Worm (Caenorhabditis elegans) whole organism, L1 larva: ENCODE results near the gene nspb-12.
A peak's percentile ranks its signal among the peaks of the same experiment; 100 is the strongest.

ENCODE experiments used
- C16A3.4 ChIP-seq: fragments of 150-350 bp; optimal IDR thresholded peaks from 2 replicates; lab custom pipeline; 2014; ENCODE audit warnings: missing biosample characterization, missing genetic modification characterization
- C34B4.2 ChIP-seq: sonication (generic microtip); optimal IDR thresholded peaks from 2 replicates; lab custom pipeline; 2017; ENCODE audit warnings: mild to moderate bottlenecking, missing genetic modification characterization, missing compliant biosample characterization
- aha-1 ChIP-seq: fragments of 150-350 bp; optimal IDR thresholded peaks from 2 replicates; lab custom pipeline; 2014; ENCODE audit warnings: missing biosample characterization, missing genetic modification characterization
- alr-1 ChIP-seq: fragments of 200-800 bp; sonication (Bioruptor generic); optimal IDR thresholded peaks from 2 replicates; lab custom pipeline; 2018; ENCODE audit warnings: borderline replicate concordance, mild to moderate bottlenecking, missing genetic modification characterization, missing compliant biosample characterization
- ama-1 ChIP-seq: fragments of 150-350 bp; optimal IDR thresholded peaks from 2 replicates; lab custom pipeline; 2014
- ceh-63 ChIP-seq: fragments of 200-800 bp; sonication (Bioruptor generic); optimal IDR thresholded peaks from 2 replicates; lab custom pipeline; 2018; ENCODE audit warnings: mild to moderate bottlenecking, missing genetic modification characterization, missing compliant biosample characterization
- ceh-8 ChIP-seq: fragments of 200-800 bp; sonication (Bioruptor generic); optimal IDR thresholded peaks from 2 replicates; lab custom pipeline; 2018; ENCODE audit warnings: mild to moderate bottlenecking, missing genetic modification characterization, moderate library complexity, missing compliant biosample characterization
- ceh-82 ChIP-seq, 3 experiments: fragments of 150-350 bp in 1 of 3; sonication (generic microtip) in 2 of 3; optimal IDR thresholded peaks; 2 replicates each; lab custom pipeline; 2014 to 2017; ENCODE audit warnings: missing biosample characterization in 3 of 3, missing genetic modification characterization in 3 of 3
- ceh-90 ChIP-seq: sonication (generic microtip); optimal IDR thresholded peaks from 2 replicates; lab custom pipeline; 2016; ENCODE audit warnings: missing genetic modification characterization, missing compliant biosample characterization
- dpl-1 ChIP-seq, 3 experiments: fragments of 150-350 bp in 2 of 3; sonication (generic microtip) in 1 of 3; optimal IDR thresholded peaks; 2 replicates each; lab custom pipeline; 2014 to 2017; ENCODE audit warnings: missing biosample characterization in 3 of 3, missing genetic modification characterization in 3 of 3, missing genetic modification reagents in 3 of 3
- dsc-1 ChIP-seq: sonication (generic microtip); optimal IDR thresholded peaks from 2 replicates; lab custom pipeline; 2016; ENCODE audit warnings: mild to moderate bottlenecking, missing genetic modification characterization, missing compliant biosample characterization
- efl-1 ChIP-seq, 4 experiments: fragments of 150-350 bp; optimal IDR thresholded peaks in 3 of 4; peaks in 1 of 4; 1 replicate in 1 of 4; 2 replicates in 3 of 4; lab custom pipeline; 2014; ENCODE audit warnings: missing biosample characterization in 2 of 4, missing genetic modification characterization in 2 of 4, missing genetic modification reagents in 2 of 4
- efl-3 ChIP-seq: fragments of 200-800 bp; sonication (Bioruptor generic); optimal IDR thresholded peaks from 2 replicates; lab custom pipeline; 2018; ENCODE audit warnings: mild to moderate bottlenecking, missing genetic modification characterization, missing compliant biosample characterization
- elt-2 ChIP-seq: sonication (generic microtip); optimal IDR thresholded peaks from 2 replicates; lab custom pipeline; 2016; ENCODE audit warnings: missing genetic modification characterization, mild to moderate bottlenecking, inconsistent platforms, missing compliant biosample characterization, missing genetic modification reagents
- elt-3 ChIP-seq, 6 experiments: fragments of 150-350 bp in 1 of 6; sonication (generic microtip); optimal IDR thresholded peaks; 2 replicates each; lab custom pipeline; 2017 to 2018; ENCODE audit warnings: missing biosample characterization in 6 of 6, missing genetic modification characterization in 6 of 6, inconsistent platforms in 1 of 6
- fkh-8 ChIP-seq: sonication (generic microtip); optimal IDR thresholded peaks from 2 replicates; lab custom pipeline; 2016; ENCODE audit warnings: mild to moderate bottlenecking, missing genetic modification characterization, missing compliant biosample characterization
- fos-1 ChIP-seq: fragments of 150-350 bp; optimal IDR thresholded peaks from 2 replicates; lab custom pipeline; 2014; ENCODE audit warnings: missing biosample characterization, missing genetic modification characterization
- grh-1 ChIP-seq: fragments of 200-800 bp; sonication (Bioruptor generic); IDR thresholded peaks from 2 replicates; pipeline ENCODE4 v1.3.6; 2022; ENCODE audit warnings: missing genetic modification reagents, missing genetic modification characterization, missing compliant biosample characterization
- isw-1 ChIP-seq: fragments of 200-800 bp; sonication (Bioruptor generic); IDR thresholded peaks from 2 replicates; pipeline ENCODE4 v1.3.6; 2022; ENCODE audit warnings: missing genetic modification characterization, missing compliant biosample characterization
- jun-1 ChIP-seq: fragments of 150-350 bp; optimal IDR thresholded peaks from 2 replicates; lab custom pipeline; 2014; ENCODE audit warnings: missing biosample characterization, missing genetic modification reagents, missing genetic modification characterization
- lin-13 ChIP-seq: fragments of 150-350 bp; optimal IDR thresholded peaks from 2 replicates; lab custom pipeline; 2014; ENCODE audit warnings: missing biosample characterization, missing genetic modification reagents, missing genetic modification characterization
- lin-14 ChIP-seq: fragments of 200-800 bp; sonication (Bioruptor generic); optimal IDR thresholded peaks from 2 replicates; lab custom pipeline; 2018; ENCODE audit warnings: mild to moderate bottlenecking, missing genetic modification characterization, moderate library complexity, missing compliant biosample characterization
- lin-35 ChIP-seq, 2 experiments: fragments of 150-350 bp; optimal IDR thresholded peaks; 2 replicates each; lab custom pipeline; 2014; ENCODE audit warnings: missing biosample characterization in 2 of 2, missing genetic modification characterization in 2 of 2, missing genetic modification reagents in 2 of 2
- lir-3 ChIP-seq: sonication (generic microtip); optimal IDR thresholded peaks from 2 replicates; lab custom pipeline; 2016; ENCODE audit warnings: mild to moderate bottlenecking, missing genetic modification characterization, moderate library complexity, missing compliant biosample characterization; ENCODE audit not compliant: poor library complexity
- lsy-2 ChIP-seq, 2 experiments: fragments of 150-350 bp; optimal IDR thresholded peaks; 2 replicates each; lab custom pipeline; 2014; ENCODE audit warnings: missing biosample characterization in 2 of 2, missing genetic modification characterization in 2 of 2
- mdl-1 ChIP-seq, 2 experiments: fragments of 150-350 bp; optimal IDR thresholded peaks; 2 replicates each; lab custom pipeline; 2014 to 2017; ENCODE audit warnings: missing biosample characterization in 2 of 2, missing genetic modification characterization in 2 of 2, inconsistent platforms in 1 of 2
- mep-1 ChIP-seq: fragments of 150-350 bp; optimal IDR thresholded peaks from 2 replicates; lab custom pipeline; 2014; ENCODE audit warnings: missing biosample characterization, missing genetic modification characterization
- nhr-11 ChIP-seq: fragments of 150-350 bp; optimal IDR thresholded peaks from 2 replicates; lab custom pipeline; 2014; ENCODE audit warnings: missing biosample characterization, missing genetic modification characterization
- nhr-12 ChIP-seq: sonication (generic microtip); optimal IDR thresholded peaks from 2 replicates; lab custom pipeline; 2017; ENCODE audit warnings: missing biosample characterization, missing genetic modification characterization
- nhr-20 ChIP-seq: sonication (generic microtip); optimal IDR thresholded peaks from 2 replicates; lab custom pipeline; 2016; ENCODE audit warnings: mild to moderate bottlenecking, missing genetic modification characterization, missing compliant biosample characterization
- nhr-47 ChIP-seq: sonication (generic microtip); optimal IDR thresholded peaks from 2 replicates; lab custom pipeline; 2016; ENCODE audit warnings: mild to moderate bottlenecking, missing genetic modification characterization, moderate library complexity, missing compliant biosample characterization
- nhr-71 ChIP-seq: sonication (generic microtip); optimal IDR thresholded peaks from 2 replicates; lab custom pipeline; 2016; ENCODE audit warnings: mild to moderate bottlenecking, missing genetic modification characterization, moderate library complexity, missing compliant biosample characterization
- nhr-76 ChIP-seq: sonication (generic microtip); optimal IDR thresholded peaks from 2 replicates; lab custom pipeline; 2017; ENCODE audit warnings: missing biosample characterization, missing genetic modification characterization
- nhr-90 ChIP-seq: sonication (generic microtip); optimal IDR thresholded peaks from 2 replicates; lab custom pipeline; 2016; ENCODE audit warnings: mild to moderate bottlenecking, missing genetic modification characterization, missing compliant biosample characterization; ENCODE audit not compliant: poor library complexity
- pag-3 ChIP-seq: sonication (generic microtip); optimal IDR thresholded peaks from 2 replicates; lab custom pipeline; 2017; ENCODE audit warnings: missing genetic modification characterization, mild to moderate bottlenecking, missing compliant biosample characterization, antibody characterized with exemption, borderline replicate concordance; ENCODE audit not compliant: insufficient read depth
- rnt-1 ChIP-seq: sonication (generic microtip); optimal IDR thresholded peaks from 2 replicates; lab custom pipeline; 2016; ENCODE audit warnings: mild to moderate bottlenecking, missing genetic modification characterization, moderate library complexity, missing compliant biosample characterization
- snpc-4 ChIP-seq: fragments of 150-350 bp; optimal IDR thresholded peaks from 2 replicates; lab custom pipeline; 2014; ENCODE audit warnings: missing biosample characterization, missing genetic modification characterization
- snu-23 ChIP-seq: sonication (generic microtip); optimal IDR thresholded peaks from 2 replicates; lab custom pipeline; 2016; ENCODE audit warnings: missing genetic modification characterization, missing compliant biosample characterization
- sox-4 ChIP-seq: sonication (generic microtip); optimal IDR thresholded peaks from 2 replicates; lab custom pipeline; 2016; ENCODE audit warnings: missing genetic modification characterization, missing compliant biosample characterization
- sptf-1 ChIP-seq: fragments of 150-350 bp; optimal IDR thresholded peaks from 2 replicates; lab custom pipeline; 2014; ENCODE audit warnings: missing biosample characterization, missing genetic modification characterization
- tbx-2 ChIP-seq: sonication (generic microtip); optimal IDR thresholded peaks from 2 replicates; lab custom pipeline; 2016; ENCODE audit warnings: missing genetic modification characterization, missing compliant biosample characterization
- tlp-1 ChIP-seq: fragments of 150-350 bp; optimal IDR thresholded peaks from 2 replicates; lab custom pipeline; 2014; ENCODE audit warnings: missing biosample characterization, missing genetic modification characterization
- unc-130 ChIP-seq: fragments of 150-350 bp; optimal IDR thresholded peaks from 2 replicates; lab custom pipeline; 2017; ENCODE audit warnings: missing biosample characterization, missing genetic modification characterization, inconsistent platforms
- unc-30 ChIP-seq: sonication (generic microtip); optimal IDR thresholded peaks from 2 replicates; lab custom pipeline; 2017; ENCODE audit warnings: missing biosample characterization, missing genetic modification characterization
- unc-62 ChIP-seq: fragments of 150-350 bp; optimal IDR thresholded peaks from 2 replicates; lab custom pipeline; 2014; ENCODE audit warnings: missing biosample characterization, missing genetic modification reagents, missing genetic modification characterization
- unc-86 ChIP-seq: sonication (generic microtip); optimal IDR thresholded peaks from 2 replicates; lab custom pipeline; 2016; ENCODE audit warnings: missing genetic modification characterization, missing compliant biosample characterization
- unc-98 ChIP-seq: fragments of 200-800 bp; sonication (Bioruptor generic); IDR thresholded peaks from 2 replicates; pipeline ENCODE4 v1.3.6; 2022; ENCODE audit warnings: missing genetic modification characterization, missing compliant biosample characterization
- vab-15 ChIP-seq: sonication (generic microtip); optimal IDR thresholded peaks from 2 replicates; lab custom pipeline; 2017; ENCODE audit warnings: missing genotype, mild to moderate bottlenecking, missing genetic modification characterization, missing compliant biosample characterization
- xbp-1 ChIP-seq: sonication (generic microtip); optimal IDR thresholded peaks from 2 replicates; lab custom pipeline; 2016; ENCODE audit warnings: missing genetic modification characterization, missing compliant biosample characterization
- zag-1 ChIP-seq: fragments of 150-350 bp; optimal IDR thresholded peaks from 2 replicates; lab custom pipeline; 2014; ENCODE audit warnings: missing biosample characterization, missing genetic modification characterization
- ztf-11 ChIP-seq, 2 experiments: sonication (generic microtip); optimal IDR thresholded peaks; 2 replicates each; lab custom pipeline; 2016 to 2017; ENCODE audit warnings: missing genetic modification characterization in 2 of 2, missing biosample characterization in 1 of 2, missing compliant biosample characterization in 1 of 2

Gene nspb-12

ce11 chrIII:5552072-5552667, 16.4 kb downstream of the nspb-12 start, which contains the start of gene F09F7.6 (continued):
- TF ChIP-seq ceh-82 (tag; optimal IDR thresholded peaks at IDR 0.05; lab: Kevin White, UChicago): no peak
- no peak for TF ChIP-seq ceh-63 (GFP tag; lab: Kevin White, UChicago)
- TF ChIP-seq unc-98 (GFP tag; lab: Robert Waterston, UW): no peak
- TF ChIP-seq C34B4.2 (tag; lab: Kevin White, UChicago): no peak
- no peak for TF ChIP-seq unc-62 (GFP tag; lab: Kevin White, UChicago)
- TF ChIP-seq mdl-1 (tag; optimal IDR thresholded peaks at IDR 0.05; lab: Kevin White, UChicago): peak in 1 of 2 experiments; percentile 96
- no peak for TF ChIP-seq fos-1 (tag; lab: Kevin White, UChicago)
- TF ChIP-seq nhr-47: peak; percentile 62
- peak; percentile 4 for TF ChIP-seq lin-13
- peak; percentile 74 for TF ChIP-seq C16A3.4
- peak; percentile 47 for TF ChIP-seq ama-1 (lab: Kevin White, UChicago)
- TF ChIP-seq fkh-8 (tag; lab: Kevin White, UChicago): no peak
- no peak for TF ChIP-seq ceh-90
- TF ChIP-seq ztf-11 (tag; optimal IDR thresholded peaks at IDR 0.05; lab: Kevin White, UChicago): no peak
- TF ChIP-seq isw-1 (GFP tag; lab: Robert Waterston, UW): no peak
- no peak for TF ChIP-seq pag-3 (tag; lab: Kevin White, UChicago)
- no peak for TF ChIP-seq alr-1
- TF ChIP-seq mep-1 (tag; lab: Kevin White, UChicago): peak; percentile 18
- TF ChIP-seq unc-30 (tag; lab: Kevin White, UChicago): no peak
- peak; percentile 74 for TF ChIP-seq elt-2 (tag; lab: Kevin White, UChicago)
- TF ChIP-seq lin-35 (GFP tag; optimal IDR thresholded peaks at IDR 0.05; lab: Kevin White, UChicago): peak; percentile 41 to 81
- TF ChIP-seq nhr-71 (tag; lab: Kevin White, UChicago): peak; percentile 95
- no peak for TF ChIP-seq efl-3 (GFP tag; lab: Kevin White, UChicago)
- TF ChIP-seq nhr-90: peak; percentile 81
- peak; percentile 35 to 93 (median 72) for TF ChIP-seq elt-3 (tag; optimal IDR thresholded peaks at IDR 0.05; lab: Kevin White, UChicago)
- peak; percentile 50 for TF ChIP-seq vab-15 (tag; lab: Kevin White, UChicago)
- no peak for TF ChIP-seq sptf-1 (tag; lab: Kevin White, UChicago)
- TF ChIP-seq dpl-1 (GFP tag; optimal IDR thresholded peaks at IDR 0.05; lab: Kevin White, UChicago): peak in 2 of 3 experiments; percentile 21 to 42
- TF ChIP-seq tlp-1 (tag; lab: Kevin White, UChicago): no peak
- TF ChIP-seq zag-1: no peak
- peak; percentile 57 to 63 for TF ChIP-seq lsy-2 (tag; optimal IDR thresholded peaks at IDR 0.05; lab: Kevin White, UChicago)
- TF ChIP-seq efl-1 (optimal IDR thresholded peaks at IDR 0.05; lab: Kevin White, UChicago): peak; percentile 37 to 52
- TF ChIP-seq efl-1 (GFP tag; optimal IDR thresholded peaks at IDR 0.05 in 1 of 2; lab: Kevin White, UChicago): peak in 1 of 2 experiments; percentile 96
- TF ChIP-seq sox-4 (tag; lab: Kevin White, UChicago): no peak
- TF ChIP-seq lin-14 (GFP tag; lab: Kevin White, UChicago): peak; percentile 89
- no peak for TF ChIP-seq unc-86
- TF ChIP-seq nhr-11 (tag; lab: Kevin White, UChicago): no peak
- peak; percentile 72 for TF ChIP-seq lir-3 (tag; lab: Kevin White, UChicago)
- no peak for TF ChIP-seq ceh-8 (GFP tag; lab: Kevin White, UChicago)
- no peak for TF ChIP-seq snpc-4
- TF ChIP-seq nhr-12 (tag; lab: Kevin White, UChicago): no peak
- TF ChIP-seq snu-23 (GFP tag; lab: Kevin White, UChicago): peak; percentile 93
- no peak for TF ChIP-seq jun-1
- TF ChIP-seq tbx-2 (tag; lab: Kevin White, UChicago): peak; percentile 81
- TF ChIP-seq unc-130 (tag; lab: Kevin White, UChicago): peak; percentile 89
- peak; percentile 27 for TF ChIP-seq xbp-1 (tag; lab: Kevin White, UChicago)
- TF ChIP-seq aha-1 (tag; lab: Kevin White, UChicago): no peak
- peak; percentile 53; the same call in 1 of the 2 replicates for TF ChIP-seq grh-1
- TF ChIP-seq nhr-76 (tag; lab: Kevin White, UChicago): no peak
- TF ChIP-seq nhr-20 (tag; lab: Kevin White, UChicago): peak; percentile 97
- peak; percentile 76 for TF ChIP-seq rnt-1 (tag; lab: Kevin White, UChicago)
- TF ChIP-seq dsc-1 (tag; lab: Kevin White, UChicago): peak; percentile 41
